Worm (Caenorhabditis elegans): ENCODE measurements around the gene pho-4.

pho-4 gene

DNA sequence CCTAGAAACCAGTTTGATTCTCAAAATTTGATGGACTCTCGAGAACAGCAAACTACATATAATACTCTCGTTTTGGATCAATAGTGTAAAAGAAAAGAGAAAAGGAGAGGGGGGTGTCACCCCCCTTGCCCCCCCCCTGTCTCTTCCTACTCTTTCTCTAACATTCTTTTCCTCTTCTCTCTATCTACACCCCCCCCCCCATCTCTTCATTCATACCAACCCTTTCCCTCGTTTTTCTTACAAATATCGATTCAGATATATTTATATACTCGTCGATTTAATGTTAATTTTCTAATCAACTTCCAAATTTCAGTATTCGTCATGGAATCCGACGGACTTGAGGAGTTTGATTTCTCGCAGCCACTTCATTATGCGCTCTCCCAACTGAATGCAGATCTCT is 7.2 kb downstream of the pho-4 start, which contains the start of gene EGAP2.1:
EGAP2.1 (plus strand) TSS at position 301 of the 400 bp plus-strand sequence.
- no peak for TF ChIP-seq F33H1.4 (GFP tag; IDR thresholded peaks at IDR 0.05)
- TF ChIP-seq B0336.3 (GFP tag; IDR thresholded peaks at IDR 0.05): no peak
- TF ChIP-seq sptf-2 (GFP tag; optimal IDR thresholded peaks at IDR 0.05): no peak
- TF ChIP-seq ceh-27 (GFP tag; optimal IDR thresholded peaks at IDR 0.05): no peak
- no peak for TF ChIP-seq Y79H2A.3 (GFP tag; conservative IDR thresholded peaks at IDR 0.05)

DNA sequence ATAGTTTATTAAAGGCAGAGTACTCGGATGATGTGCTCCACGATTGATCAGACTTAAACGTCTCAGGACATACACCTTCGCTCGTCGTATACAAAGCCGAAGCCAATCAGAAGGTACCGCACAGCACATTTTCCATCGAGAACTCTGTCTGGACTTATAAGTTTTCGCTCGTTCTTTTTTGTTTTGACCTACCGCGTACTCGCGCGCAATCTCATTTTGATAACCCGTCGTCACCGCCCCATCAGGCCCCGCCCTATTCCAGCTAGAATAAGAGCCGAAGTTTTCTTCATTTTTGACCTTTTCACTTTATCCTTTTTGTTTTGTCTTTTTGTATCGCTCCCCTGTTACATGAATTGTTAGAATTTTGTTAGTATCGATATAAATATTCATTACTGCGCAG is 8.7 kb downstream of the pho-4 start, which contains the start of gene EGAP2.2:
EGAP2.2 (plus strand) TSS at position 301 of the 400 bp plus-strand sequence.
- TF ChIP-seq lin-40 (tag; optimal IDR thresholded peaks at IDR 0.05): no peak
- TF ChIP-seq egl-18 (GFP tag; IDR thresholded peaks at IDR 0.05): 0 out of 2 replicates have a peak, but pooled peaks have one; percentile 50

DNA sequence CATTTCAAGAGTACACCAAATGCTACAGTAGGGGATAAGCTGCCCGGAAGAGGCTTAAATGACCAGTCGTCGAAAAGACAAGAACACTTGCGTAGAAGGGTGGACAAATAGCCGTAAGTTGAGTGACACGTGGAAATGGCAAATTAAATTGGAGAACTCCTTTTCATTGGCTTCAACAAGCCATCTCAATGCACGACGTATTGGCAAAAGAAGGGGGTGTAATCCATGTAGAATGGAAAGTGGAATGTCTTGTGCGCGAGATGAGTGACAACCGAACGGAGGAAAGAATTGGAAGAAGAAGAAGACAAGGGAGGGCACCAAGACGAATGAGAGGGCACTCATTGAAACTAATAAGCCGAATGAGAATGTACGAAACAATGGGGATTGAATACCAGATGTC is 9.6 kb downstream of the pho-4 start:
- no peak for TF ChIP-seq akir-1 (GFP tag; optimal IDR thresholded peaks at IDR 0.05)
- no peak for TF ChIP-seq Y79H2A.3 (GFP tag; conservative IDR thresholded peaks at IDR 0.05)
- no peak for TF ChIP-seq F10E7.11 (tag; optimal IDR thresholded peaks at IDR 0.05)
- no peak for TF ChIP-seq bed-2 (GFP tag; IDR thresholded peaks at IDR 0.05)
- TF ChIP-seq F33H1.4 (GFP tag; IDR thresholded peaks at IDR 0.05): no peak
- no peak for TF ChIP-seq snpc-4 (GFP tag; optimal IDR thresholded peaks at IDR 0.05)
- TF ChIP-seq snpc-4 (tag; optimal IDR thresholded peaks at IDR 0.05): no peak
- TF ChIP-seq somi-1 (GFP tag; optimal IDR thresholded peaks at IDR 0.05): no peak
- TF ChIP-seq hlh-26 (GFP tag; conservative IDR thresholded peaks at IDR 0.05): no peak
- TF ChIP-seq hmg-20 (GFP tag; IDR thresholded peaks at IDR 0.05): no peak
- TF ChIP-seq sdz-38 (tag; optimal IDR thresholded peaks at IDR 0.05): no peak
- no peak for TF ChIP-seq ztf-3 (GFP tag; optimal IDR thresholded peaks at IDR 0.05)
- no peak for TF ChIP-seq atf-7 (tag; optimal IDR thresholded peaks at IDR 0.05)
- TF ChIP-seq pha-4 (tag; optimal IDR thresholded peaks at IDR 0.05): no peak
- no peak for TF ChIP-seq die-1 (tag; optimal IDR thresholded peaks at IDR 0.05)
- TF ChIP-seq ceh-58 (GFP tag; IDR thresholded peaks at IDR 0.05): no peak

DNA sequence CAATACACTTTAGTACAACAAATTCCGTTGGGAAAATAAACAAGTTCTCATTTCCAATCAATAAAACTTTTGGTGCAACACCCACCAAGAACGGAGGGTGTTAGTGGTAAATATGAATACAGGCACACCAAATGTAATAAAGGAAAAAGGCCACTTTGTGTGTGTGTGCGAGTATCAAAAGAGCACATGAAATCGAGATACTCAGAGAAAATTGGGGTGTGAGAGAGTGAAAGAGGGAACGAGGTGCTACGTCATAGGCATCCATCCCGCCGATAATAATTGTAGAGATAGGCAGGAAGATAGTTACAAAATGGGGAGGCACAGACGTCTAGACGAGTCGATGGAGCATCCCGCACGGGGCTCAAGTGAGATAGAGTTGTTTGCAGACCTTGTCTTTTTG is 10.5 kb downstream of the pho-4 start:
- 0 out of 2 replicates have a peak, but pooled peaks have one; percentile 21 for TF ChIP-seq B0336.3 (GFP tag; IDR thresholded peaks at IDR 0.05)
- TF ChIP-seq Y53G8AR.9 (GFP tag; conservative IDR thresholded peaks at IDR 0.05): no peak
- TF ChIP-seq hmg-1.2 (GFP tag; IDR thresholded peaks at IDR 0.05): peak; percentile 77
- TF ChIP-seq ztf-6 (GFP tag; IDR thresholded peaks at IDR 0.05): no peak
- no peak for TF ChIP-seq ama-1 (optimal IDR thresholded peaks at IDR 0.05)
- TF ChIP-seq ama-1 (GFP tag; optimal IDR thresholded peaks at IDR 0.05): no peak
- TF ChIP-seq egl-18 (GFP tag; IDR thresholded peaks at IDR 0.05): no peak
- TF ChIP-seq nhr-80 (tag; optimal IDR thresholded peaks at IDR 0.05): peak; percentile 55
- no peak for TF ChIP-seq cebp-1 (GFP tag; IDR thresholded peaks at IDR 0.05)
- peak; percentile 21 for TF ChIP-seq cebp-1 (tag; optimal IDR thresholded peaks at IDR 0.05)
- TF ChIP-seq tbp1 (GFP tag; optimal IDR thresholded peaks at IDR 0.05): no peak
- no peak for TF ChIP-seq bed-1 (GFP tag; IDR thresholded peaks at IDR 0.05)
- no peak for TF ChIP-seq snpc-1.3 (tag; optimal IDR thresholded peaks at IDR 0.05; ENCODE audit: insufficient read depth)
- TF ChIP-seq F23B12.7 (tag; optimal IDR thresholded peaks at IDR 0.05; ENCODE audit: insufficient read depth): no peak
- TF ChIP-seq fkh-3 (tag; optimal IDR thresholded peaks at IDR 0.05): no peak
- TF ChIP-seq snpc-1.1 (tag; optimal IDR thresholded peaks at IDR 0.05; ENCODE audit: insufficient read depth): no peak
- TF ChIP-seq akir-1 (GFP tag; optimal IDR thresholded peaks at IDR 0.05): no peak
